Worm (Caenorhabditis elegans) whole organism, L4 larva: ENCODE data around the gene C02B10.6.

Experiments
- T26A8.4 ChIP-seq: fragments of 200-800 bp; sonication (Bioruptor generic); IDR thresholded peaks from 2 replicates; pipeline ENCODE4 v1.3.6; 2022; ENCODE audit warnings: missing genetic modification characterization, missing compliant biosample characterization
- ceh-82 ChIP-seq: sonication (generic microtip); optimal IDR thresholded peaks from 2 replicates; lab custom pipeline; 2017; ENCODE audit warnings: missing biosample characterization, missing genetic modification characterization
- ces-1 ChIP-seq: fragments of 150-350 bp; sonication (generic microtip); optimal IDR thresholded peaks from 4 replicates; lab custom pipeline; 2014; ENCODE audit warnings: missing biosample characterization, missing genetic modification reagents, missing genetic modification characterization
- dve-1 ChIP-seq: sonication (generic microtip); optimal IDR thresholded peaks from 2 replicates; lab custom pipeline; 2017; ENCODE audit warnings: antibody characterized with exemption, mild to moderate bottlenecking, missing genetic modification characterization, missing compliant biosample characterization; ENCODE audit not compliant: insufficient read depth
- fos-1 ChIP-seq: fragments of 150-350 bp; optimal IDR thresholded peaks from 2 replicates; lab custom pipeline; 2014; ENCODE audit warnings: missing biosample characterization, missing genetic modification characterization
- mes-2 ChIP-seq: sonication (generic microtip); optimal IDR thresholded peaks from 2 replicates; lab custom pipeline; 2016; ENCODE audit warnings: missing genotype, mild to moderate bottlenecking, missing genetic modification characterization, missing compliant biosample characterization; ENCODE audit not compliant: poor library complexity, severe bottlenecking
- nhr-25 ChIP-seq: sonication (generic microtip); optimal IDR thresholded peaks from 2 replicates; lab custom pipeline; 2017; ENCODE audit warnings: missing genetic modification characterization, mild to moderate bottlenecking, missing compliant biosample characterization, antibody characterized with exemption, moderate library complexity, borderline replicate concordance; ENCODE audit not compliant: insufficient read depth
- snpc-4 ChIP-seq: fragments of 150-350 bp; optimal IDR thresholded peaks from 2 replicates; lab custom pipeline; 2014; ENCODE audit warnings: missing biosample characterization, missing genetic modification characterization
- zag-1 ChIP-seq: fragments of 150-350 bp; optimal IDR thresholded peaks from 2 replicates; lab custom pipeline; 2014; ENCODE audit warnings: missing biosample characterization, missing genetic modification characterization
- zfp-3 ChIP-seq: fragments of 200-800 bp; sonication (Bioruptor generic); conservative IDR thresholded peaks from 2 replicates; pipeline ENCODE4 v1.3.6; 2022; ENCODE audit warnings: missing genetic modification reagents, missing genetic modification characterization, missing compliant biosample characterization
- zip-2 ChIP-seq: fragments of 150-350 bp; optimal IDR thresholded peaks from 2 replicates; lab custom pipeline; 2014; ENCODE audit warnings: missing biosample characterization, missing genetic modification characterization

- TF ChIP-seq zag-1 (no peak), zfp-3 (no peak), fos-1 (tag; lab: Kevin White, UChicago) (no peak), ceh-82 (tag; lab: Kevin White, UChicago) (no peak), nhr-25 (tag; lab: Kevin White, UChicago) (no peak), mes-2 (tag; lab: Kevin White, UChicago) (no peak), T26A8.4 (GFP tag; lab: Robert Waterston, UW) (no peak), snpc-4 (tag; lab: Kevin White, UChicago) (no peak), dve-1 (tag; lab: Kevin White, UChicago) (no peak), zip-2 (no peak), ces-1 (GFP tag; lab: Kevin White, UChicago) (no peak)
These were observed 14.6 kb upstream of the C02B10.6 start, which contains the start of gene msp-55 for ce11 chrIV:5055964-5056588.
